Worm (Caenorhabditis elegans) whole organism, L1 larva: ENCODE measurements around the gene coh-3.

Experiments used
- ama-1 ChIP-seq: fragments of 150-350 bp; optimal IDR thresholded peaks from 2 replicates; lab custom pipeline; 2014
- egl-27 ChIP-seq, 2 experiments: fragments of 150-350 bp in 1 of 2; sonication (generic microtip); optimal IDR thresholded peaks; 3 replicates each; lab custom pipeline; 2017 to 2018; ENCODE audit warnings: missing biosample characterization in 2 of 2, missing genetic modification characterization in 2 of 2, missing genetic modification reagents in 2 of 2
- elt-3 ChIP-seq, 6 experiments: fragments of 150-350 bp in 1 of 6; sonication (generic microtip); optimal IDR thresholded peaks; 2 replicates each; lab custom pipeline; 2017 to 2018; ENCODE audit warnings: missing biosample characterization in 6 of 6, missing genetic modification characterization in 6 of 6, inconsistent platforms in 1 of 6
- nhr-11 ChIP-seq: fragments of 150-350 bp; optimal IDR thresholded peaks from 2 replicates; lab custom pipeline; 2014; ENCODE audit warnings: missing biosample characterization, missing genetic modification characterization
- pqm-1 ChIP-seq: sonication (generic microtip); optimal IDR thresholded peaks from 3 replicates; lab custom pipeline; 2017; ENCODE audit warnings: missing biosample characterization, missing genetic modification characterization
- rnt-1 ChIP-seq: sonication (generic microtip); optimal IDR thresholded peaks from 2 replicates; lab custom pipeline; 2016; ENCODE audit warnings: mild to moderate bottlenecking, missing genetic modification characterization, moderate library complexity, missing compliant biosample characterization
- skn-1 ChIP-seq: fragments of 150-350 bp; optimal IDR thresholded peaks from 2 replicates; lab custom pipeline; 2014; ENCODE audit warnings: missing biosample characterization, missing genetic modification characterization
- ztf-11 ChIP-seq, 2 experiments: sonication (generic microtip); optimal IDR thresholded peaks; 2 replicates each; lab custom pipeline; 2016 to 2017; ENCODE audit warnings: missing genetic modification characterization in 2 of 2, missing biosample characterization in 1 of 2, missing compliant biosample characterization in 1 of 2

ce11 chrV:14408774-14409173 lies 48.4 kb upstream of the coh-3 start, which contains the start of gene gnrr-2:
- TF ChIP-seq ama-1 (lab: Kevin White, UChicago) (no peak), skn-1 (tag; lab: Kevin White, UChicago) (no peak), egl-27 (tag; optimal IDR thresholded peaks at IDR 0.05; lab: Kevin White, UChicago) (no peak), ztf-11 (tag; optimal IDR thresholded peaks at IDR 0.05; lab: Kevin White, UChicago) (no peak), rnt-1 (tag; lab: Kevin White, UChicago) (no peak), elt-3 (tag; optimal IDR thresholded peaks at IDR 0.05; lab: Kevin White, UChicago) (no peak), pqm-1 (tag; lab: Kevin White, UChicago) (no peak), nhr-11 (tag; lab: Kevin White, UChicago) (no peak)
